Worm (Caenorhabditis elegans): ENCODE data around the gene idpb-3.

Gene idpb-3

ce11 chrII:5056254-5056653 lies 45.3 kb downstream of the idpb-3 start:
- TF ChIP-seq R02D3.7 (tag; optimal IDR thresholded peaks at IDR 0.05) = no peak
- TF ChIP-seq nhr-11 (tag; optimal IDR thresholded peaks at IDR 0.05) = no peak
- TF ChIP-seq peb-1 (tag; optimal IDR thresholded peaks at IDR 0.05) = no peak
- no peak for TF ChIP-seq nhr-237 (tag; optimal IDR thresholded peaks at IDR 0.05)
- no peak for TF ChIP-seq fos-1 (tag; optimal IDR thresholded peaks at IDR 0.05)
- TF ChIP-seq nhr-10 (tag; optimal IDR thresholded peaks at IDR 0.05) = no peak
- TF ChIP-seq snpc-4 (tag; optimal IDR thresholded peaks at IDR 0.05) = no peak
- TF ChIP-seq gmeb-1 (tag; optimal IDR thresholded peaks at IDR 0.05) = no peak
- TF ChIP-seq nhr-6 (tag; optimal IDR thresholded peaks at IDR 0.05) = no peak
- TF ChIP-seq ceh-16 (tag; optimal IDR thresholded peaks at IDR 0.05) = no peak
- TF ChIP-seq ceh-82 (tag; optimal IDR thresholded peaks at IDR 0.05) = no peak
- TF ChIP-seq ztf-1 (GFP tag; conservative IDR thresholded peaks at IDR 0.05) = no peak
- TF ChIP-seq sem-4 (tag; optimal IDR thresholded peaks at IDR 0.05) = no peak
- no peak for TF ChIP-seq C34F6.9 (tag; optimal IDR thresholded peaks at IDR 0.05)
- no peak for TF ChIP-seq sma-3 (GFP tag; optimal IDR thresholded peaks at IDR 0.05)
- TF ChIP-seq ztf-4 (tag; optimal IDR thresholded peaks at IDR 0.05) = no peak
- no peak for TF ChIP-seq nhr-21 (tag; optimal IDR thresholded peaks at IDR 0.05)
- TF ChIP-seq egl-27 (tag; optimal IDR thresholded peaks at IDR 0.05) = no peak
- no peak for TF ChIP-seq mab-5 (tag; optimal IDR thresholded peaks at IDR 0.05)
- no peak for TF ChIP-seq unc-62 (GFP tag; optimal IDR thresholded peaks at IDR 0.05)

ce11 chrII:5055129-5055666 lies 46.4 kb downstream of the idpb-3 start, which contains the start of the genes ify-1 and rpl-22:
Gene ify-1 (minus strand): TSS chrII:5055179.
Gene rpl-22 (plus strand): TSS chrII:5055616.
- no peak for TF ChIP-seq dmd-4 (tag; optimal IDR thresholded peaks at IDR 0.05)
- no peak for TF ChIP-seq nhr-23 (tag; optimal IDR thresholded peaks at IDR 0.05)
- peak; percentile 95 for TF ChIP-seq gmeb-1 (tag; optimal IDR thresholded peaks at IDR 0.05)
- TF ChIP-seq unc-39 (tag; optimal IDR thresholded peaks at IDR 0.05) = no peak
- TF ChIP-seq ama-1 (optimal IDR thresholded peaks at IDR 0.05) = peak; percentile 71
- peak; percentile 76 for TF ChIP-seq nhr-77 (tag; optimal IDR thresholded peaks at IDR 0.05)
- peak; percentile 98 for TF ChIP-seq crh-2 (tag; optimal IDR thresholded peaks at IDR 0.05)
- TF ChIP-seq nhr-25 (tag; optimal IDR thresholded peaks at IDR 0.05) = peak; percentile 95
- TF ChIP-seq peb-1 (tag; optimal IDR thresholded peaks at IDR 0.05) = no peak
- TF ChIP-seq Y55F3AM.14 (GFP tag; optimal IDR thresholded peaks at IDR 0.05) = peak; percentile 28
- peak; percentile 94 for TF ChIP-seq snpc-4 (tag; optimal IDR thresholded peaks at IDR 0.05)
- TF ChIP-seq elt-1 (tag; optimal IDR thresholded peaks at IDR 0.05) = no peak
- peak; percentile 43 for TF ChIP-seq R02D3.7 (tag; optimal IDR thresholded peaks at IDR 0.05)
- TF ChIP-seq lin-11 (tag; optimal IDR thresholded peaks at IDR 0.05) = peak; percentile 96
- peak; percentile 96 for TF ChIP-seq C34F6.9 (tag; optimal IDR thresholded peaks at IDR 0.05)
- peak; percentile 34 for TF ChIP-seq nhr-10 (tag; optimal IDR thresholded peaks at IDR 0.05)
- peak; percentile 98 to 100 for TF ChIP-seq lsy-2 (tag; optimal IDR thresholded peaks at IDR 0.05)
- peak; percentile 83 for TF ChIP-seq ZK546.5 (tag; optimal IDR thresholded peaks at IDR 0.05)
- peak; percentile 94 for TF ChIP-seq nhr-21 (tag; optimal IDR thresholded peaks at IDR 0.05)
- TF ChIP-seq mbf-1 (tag; optimal IDR thresholded peaks at IDR 0.05) = no peak
- no peak for TF ChIP-seq ztf-1 (GFP tag; conservative IDR thresholded peaks at IDR 0.05)
- no peak for TF ChIP-seq aly-2 (tag; optimal IDR thresholded peaks at IDR 0.05)
- peak; percentile 73 for TF ChIP-seq ceh-82 (tag; optimal IDR thresholded peaks at IDR 0.05)
- TF ChIP-seq ztf-4 (tag; optimal IDR thresholded peaks at IDR 0.05) = peak; percentile 90
- peak; percentile 71 for TF ChIP-seq ceh-16 (tag; optimal IDR thresholded peaks at IDR 0.05)
- TF ChIP-seq sma-9 (GFP tag; optimal IDR thresholded peaks at IDR 0.05) = peak; percentile 94
- no peak for TF ChIP-seq sma-9 (tag; optimal IDR thresholded peaks at IDR 0.05)
- peak; percentile 47 for TF ChIP-seq unc-62 (GFP tag; optimal IDR thresholded peaks at IDR 0.05)
- peak; percentile 95 for TF ChIP-seq lin-13 (GFP tag; optimal IDR thresholded peaks at IDR 0.05)
- no peak for TF ChIP-seq skn-1 (tag; optimal IDR thresholded peaks at IDR 0.05)
- no peak for TF ChIP-seq ztf-11 (tag; optimal IDR thresholded peaks at IDR 0.05)
- TF ChIP-seq nhr-6 (tag; optimal IDR thresholded peaks at IDR 0.05) = peak; percentile 89
- no peak for TF ChIP-seq nhr-237 (tag; optimal IDR thresholded peaks at IDR 0.05)
- no peak for TF ChIP-seq nhr-12 (tag; optimal IDR thresholded peaks at IDR 0.05)
- no peak for TF ChIP-seq lin-39 (tag; optimal IDR thresholded peaks at IDR 0.05)
- TF ChIP-seq fos-1 (tag; optimal IDR thresholded peaks at IDR 0.05) = peak; percentile 83
- peak; percentile 90 for TF ChIP-seq mab-5 (tag; optimal IDR thresholded peaks at IDR 0.05)
- TF ChIP-seq nhr-129 (tag; optimal IDR thresholded peaks at IDR 0.05) = peak; percentile 98
- TF ChIP-seq elt-3 (tag; optimal IDR thresholded peaks at IDR 0.05) = no peak
- peak; percentile 39 for TF ChIP-seq egl-27 (tag; optimal IDR thresholded peaks at IDR 0.05)
- peak; percentile 99 for TF ChIP-seq unc-55 (GFP tag; optimal IDR thresholded peaks at IDR 0.05)
- TF ChIP-seq F13H6.1 (tag; optimal IDR thresholded peaks at IDR 0.05) = peak; percentile 92
- TF ChIP-seq zag-1 (tag; optimal IDR thresholded peaks at IDR 0.05) = peak; percentile 78
- TF ChIP-seq sem-4 (tag; optimal IDR thresholded peaks at IDR 0.05) = peak; percentile 93
- peak in 1 of 2 experiments; percentile 51 for TF ChIP-seq mdl-1 (tag; optimal IDR thresholded peaks at IDR 0.05)
- peak; percentile 86 for TF ChIP-seq blmp-1 (tag; optimal IDR thresholded peaks at IDR 0.05; ENCODE audit: insufficient read depth)
- TF ChIP-seq nhr-11 (tag; optimal IDR thresholded peaks at IDR 0.05) = peak; percentile 37
- TF ChIP-seq alr-1 (tag; optimal IDR thresholded peaks at IDR 0.05) = no peak
- TF ChIP-seq sma-3 (GFP tag; optimal IDR thresholded peaks at IDR 0.05) = peak; percentile 94
